Fruit fly (Drosophila melanogaster): ENCODE data around the gene drd.

The drd gene

dm6 chrX:15085777-15086510 lies 39.6 kb upstream of the drd start, which contains the start of the genes CG15027 and Dbct (continued):
- TF ChIP-seq Deaf1 (tag; optimal IDR thresholded peaks at IDR 0.05) (peak; percentile 19), Awh (GFP tag; IDR thresholded peaks at IDR 0.05) (0 out of 2 replicates have a peak, but pooled peaks have one; percentile 35), Abd-B (GFP tag; optimal IDR thresholded peaks at IDR 0.05) (peak; percentile 48), jing (GFP tag; optimal IDR thresholded peaks at IDR 0.05) (no peak), CG17612 (GFP tag; IDR thresholded peaks at IDR 0.05) (no peak), CG13287 (GFP tag; IDR thresholded peaks at IDR 0.05; ENCODE audit: partially characterized antibody) (peak; percentile 84), al (GFP tag; IDR thresholded peaks at IDR 0.05) (peak; percentile 64), kni (GFP tag; optimal IDR thresholded peaks at IDR 0.05) (no peak), CG6689 (GFP tag; IDR thresholded peaks at IDR 0.05) (peak; percentile 60; the same call in 1 of the 2 replicates), CG17829 (tag; optimal IDR thresholded peaks at IDR 0.05) (peak; percentile 76), Dip2 (GFP tag; IDR thresholded peaks at IDR 0.05) (no peak), Stat92E (GFP tag; optimal IDR thresholded peaks at IDR 0.05) (no peak), Eip74EF (GFP tag; optimal IDR thresholded peaks at IDR 0.05) (no peak), fd96Cb (tag; optimal IDR thresholded peaks at IDR 0.05) (peak; percentile 48), bsh (GFP tag; optimal IDR thresholded peaks at IDR 0.05) (peak in 1 of 2 experiments; percentile 69), nom (GFP tag; optimal IDR thresholded peaks at IDR 0.05) (peak; percentile 36), yki (optimal IDR thresholded peaks at IDR 0.05) (no peak), Xbp1 (GFP tag; optimal IDR thresholded peaks at IDR 0.05) (peak; percentile 69), CG9817 (tag; optimal IDR thresholded peaks at IDR 0.05) (peak; percentile 74), CG4360 (GFP tag; IDR thresholded peaks at IDR 0.05) (no peak), vnd (GFP tag; IDR thresholded peaks at IDR 0.05; ENCODE audit: partially characterized antibody) (0 out of 3 replicates have a peak, but pooled peaks have one; percentile 57), lab (GFP tag; optimal IDR thresholded peaks at IDR 0.05) (peak; percentile 60), CG7928 (GFP tag; optimal IDR thresholded peaks at IDR 0.05) (no peak), croc (GFP tag; conservative IDR thresholded peaks at IDR 0.05) (peak; percentile 45), CTCF (GFP tag; optimal IDR thresholded peaks at IDR 0.05) (no peak), stwl (tag; optimal IDR thresholded peaks at IDR 0.05) (peak; percentile 39), shn (GFP tag; optimal IDR thresholded peaks at IDR 0.05) (no peak), CG8089 (GFP tag; optimal IDR thresholded peaks at IDR 0.05) (no peak), CG4617 (GFP tag; optimal IDR thresholded peaks at IDR 0.05; ENCODE audit: borderline replicate concordance) (peak; percentile 27), CG4424 (GFP tag; optimal IDR thresholded peaks at IDR 0.05) (peak; percentile 61), CG17186 (GFP tag; optimal IDR thresholded peaks at IDR 0.05) (no peak), kah (GFP tag; optimal IDR thresholded peaks at IDR 0.05) (peak; percentile 30), sens-2 (GFP tag; IDR thresholded peaks at IDR 0.05) (no peak), CG15479 (GFP tag; optimal IDR thresholded peaks at IDR 0.05) (no peak), Spps (tag; optimal IDR thresholded peaks at IDR 0.05) (no peak), nmo (GFP tag; optimal IDR thresholded peaks at IDR 0.05) (peak; percentile 78), CG10267 (tag; optimal IDR thresholded peaks at IDR 0.05) (peak; percentile 92), maf-S (GFP tag; optimal IDR thresholded peaks at IDR 0.05) (no peak), CG31441 (GFP tag; IDR thresholded peaks at IDR 0.05) (peak; percentile 51; the same call in 1 of the 2 replicates), sob (GFP tag; IDR thresholded peaks at IDR 0.05) (peak; percentile 63), CG14965 (GFP tag; optimal IDR thresholded peaks at IDR 0.05; ENCODE audit: borderline replicate concordance) (no peak), wor (GFP tag; IDR thresholded peaks at IDR 0.05) (peak; percentile 49; the same call in 1 of the 2 replicates), Side (GFP tag; optimal IDR thresholded peaks at IDR 0.05) (no peak), ranshi (GFP tag; IDR thresholded peaks at IDR 0.05) (peak; percentile 63; the same call in 1 of the 2 replicates), wek (GFP tag; optimal IDR thresholded peaks at IDR 0.05) (no peak), CG17385 (GFP tag; optimal IDR thresholded peaks at IDR 0.05) (peak; percentile 39), CG15011 (GFP tag; optimal IDR thresholded peaks at IDR 0.05) (peak; percentile 41), CG16815 (GFP tag; optimal IDR thresholded peaks at IDR 0.05) (peak; percentile 51), schlank (tag; optimal IDR thresholded peaks at IDR 0.05) (no peak)
